Fruit fly (Drosophila melanogaster): ENCODE measurements around the gene CG7115.

CG7115 gene

DNA sequence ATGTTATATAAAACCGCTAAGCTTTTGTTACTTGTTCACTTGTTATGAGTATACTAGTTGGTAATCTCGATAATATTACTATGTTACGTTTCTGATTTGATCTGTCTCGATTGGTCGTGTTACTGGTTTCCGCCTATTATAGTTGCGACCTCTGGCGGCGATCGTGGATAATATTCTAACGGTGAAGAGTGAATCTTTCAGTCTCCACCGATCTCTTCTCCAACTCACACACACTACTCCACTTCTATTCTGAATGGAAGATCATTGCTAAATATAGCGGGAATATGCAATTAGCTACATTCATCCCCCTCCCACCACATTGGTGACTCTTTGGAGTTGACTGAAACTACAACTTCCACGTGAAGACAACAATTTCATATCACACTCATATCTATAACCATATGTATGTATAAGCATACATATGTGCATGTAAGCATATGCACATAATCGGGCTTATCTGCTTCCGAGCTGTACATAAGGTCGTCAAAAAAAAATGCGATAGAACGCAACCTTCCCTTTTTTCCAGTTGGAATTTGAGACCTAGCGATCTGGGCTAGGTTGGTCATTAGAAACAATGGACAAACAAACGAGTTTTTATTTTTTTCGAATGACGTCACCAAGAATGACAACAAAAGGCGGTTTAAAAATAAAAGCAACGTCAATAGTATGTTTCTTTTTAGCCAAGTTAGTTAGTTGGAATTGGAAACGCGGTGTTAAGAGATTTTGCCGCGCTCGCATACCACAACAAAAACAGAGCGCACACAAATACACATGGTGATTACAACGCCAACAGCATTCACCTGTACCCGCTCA is 11.9 kb upstream of the CG7115 start (continued):
- TF ChIP-seq dmrt99B (tag; optimal IDR thresholded peaks at IDR 0.05) (no peak), CG12769 (tag; optimal IDR thresholded peaks at IDR 0.05) (peak; percentile 13), CG2199 (GFP tag; IDR thresholded peaks at IDR 0.05) (0 out of 3 replicates have a peak, but pooled peaks have one; percentile 8), bowl (GFP tag; IDR thresholded peaks at IDR 0.05) (no peak), zfh1 (GFP tag; IDR thresholded peaks at IDR 0.05) (0 out of 3 replicates have a peak, but pooled peaks have one; percentile 3)

DNA sequence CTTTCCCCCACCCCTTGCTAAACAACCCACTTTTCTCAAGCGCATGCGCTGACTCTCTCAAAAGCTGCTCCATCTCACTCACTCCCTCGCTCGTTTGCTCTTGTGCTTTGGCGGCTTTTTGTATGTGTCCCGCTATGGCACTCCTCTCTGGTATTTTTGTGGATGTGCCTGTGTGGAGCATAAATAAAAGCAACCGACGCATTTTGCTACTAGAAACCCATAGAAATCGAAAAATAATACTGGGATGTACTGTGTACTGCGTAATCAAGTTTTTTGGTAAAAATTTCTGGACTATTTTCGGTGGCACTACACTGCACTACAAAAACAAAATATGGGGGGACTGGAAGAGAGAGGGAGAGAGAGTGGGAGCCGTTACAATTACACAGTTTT is 11.3 kb upstream of the CG7115 start:
- TF ChIP-seq CkIIα-i1 (GFP tag; IDR thresholded peaks at IDR 0.05) (no peak), CG12744 (GFP tag; optimal IDR thresholded peaks at IDR 0.05) (no peak), bab2 (GFP tag; optimal IDR thresholded peaks at IDR 0.05) (no peak), CG11093 (GFP tag; IDR thresholded peaks at IDR 0.05) (no peak), E2f1 (GFP tag; IDR thresholded peaks at IDR 0.05) (no peak; the same call in 1 of the 2 replicates), CG1024 (GFP tag; IDR thresholded peaks at IDR 0.05) (no peak), CG6765 (GFP tag; optimal IDR thresholded peaks at IDR 0.05) (no peak), CG3847 (GFP tag; IDR thresholded peaks at IDR 0.05) (no peak), CG14667 (GFP tag; IDR thresholded peaks at IDR 0.05) (no peak), Ptx1 (GFP tag; IDR thresholded peaks at IDR 0.05) (0 out of 2 replicates have a peak, but pooled peaks have one; percentile 7), dm (GFP tag; optimal IDR thresholded peaks at IDR 0.05) (no peak), CG43689 (GFP tag; IDR thresholded peaks at IDR 0.05) (no peak), sna (GFP tag; IDR thresholded peaks at IDR 0.05; ENCODE audit: partially characterized antibody) (no peak), CG7839 (tag; optimal IDR thresholded peaks at IDR 0.05) (no peak), Atf-2 (GFP tag; optimal IDR thresholded peaks at IDR 0.05) (no peak), CG12391 (tag; optimal IDR thresholded peaks at IDR 0.05) (no peak), CG3838 (GFP tag; optimal IDR thresholded peaks at IDR 0.05) (no peak), CG11695 (GFP tag; IDR thresholded peaks at IDR 0.05) (no peak), hb (GFP tag; IDR thresholded peaks at IDR 0.05; ENCODE audit: partially characterized antibody) (no peak), BtbVII (GFP tag; optimal IDR thresholded peaks at IDR 0.05) (no peak), cg (GFP tag; optimal IDR thresholded peaks at IDR 0.05) (peak; percentile 92), aop (GFP tag; IDR thresholded peaks at IDR 0.05) (no peak), gem (tag; optimal IDR thresholded peaks at IDR 0.05) (no peak), pita (GFP tag; optimal IDR thresholded peaks at IDR 0.05) (no peak), Poxn (GFP tag; IDR thresholded peaks at IDR 0.05) (no peak), CG31441 (GFP tag; IDR thresholded peaks at IDR 0.05) (no peak), hth (optimal IDR thresholded peaks at IDR 0.05) (no peak), phol (tag; optimal IDR thresholded peaks at IDR 0.05) (no peak), chinmo (GFP tag; IDR thresholded peaks at IDR 0.05; ENCODE audit: partially characterized antibody) (peak; percentile 99; the same call in 3 of the 4 replicates), oc (tag; optimal IDR thresholded peaks at IDR 0.05) (no peak), CG8359 (GFP tag; optimal IDR thresholded peaks at IDR 0.05; ENCODE audit: borderline replicate concordance) (no peak), Side (GFP tag; optimal IDR thresholded peaks at IDR 0.05) (no peak), ems (GFP tag; optimal IDR thresholded peaks at IDR 0.05) (no peak), trh (GFP tag; optimal IDR thresholded peaks at IDR 0.05) (no peak), NC2α (GFP tag; optimal IDR thresholded peaks at IDR 0.05) (no peak), CG13123 (GFP tag; optimal IDR thresholded peaks at IDR 0.05) (no peak), CG13424 (tag; optimal IDR thresholded peaks at IDR 0.05) (no peak), CG12942 (GFP tag; optimal IDR thresholded peaks at IDR 0.05) (no peak), Spps (tag; optimal IDR thresholded peaks at IDR 0.05) (no peak), pzg (GFP tag; optimal IDR thresholded peaks at IDR 0.05) (peak; percentile 48), Dad (GFP tag; optimal IDR thresholded peaks at IDR 0.05) (no peak), D (optimal IDR thresholded peaks at IDR 0.05) (no peak), D (GFP tag; optimal IDR thresholded peaks at IDR 0.05) (no peak), peb (GFP tag; IDR thresholded peaks at IDR 0.05) (no peak)
